Fruit fly (Drosophila melanogaster) whole organism, embryonic: ENCODE data around the gene GramD1B.

Experiments
- BEAF-32 ChIP-seq: fragments of 200-800 bp; sonication (Bioruptor generic); optimal IDR thresholded peaks from 3 replicates; lab custom pipeline; 2017; ENCODE audit warnings: missing biosample characterization, missing genetic modification characterization, mild to moderate bottlenecking, moderate library complexity, missing genetic modification reagents
- CG11695 ChIP-seq: fragments of 200-800 bp; sonication (Bioruptor generic); IDR thresholded peaks from 3 replicates; pipeline ENCODE4 v1.3.6; 2022; ENCODE audit warnings: missing biosample characterization, missing genetic modification characterization
- CG12155 ChIP-seq: fragments of 200-800 bp; sonication (Bioruptor generic); optimal IDR thresholded peaks from 3 replicates; lab custom pipeline; 2016; ENCODE audit warnings: missing biosample characterization, missing genetic modification characterization
- CG13424 ChIP-seq: fragments of 200-800 bp; sonication (Bioruptor generic); optimal IDR thresholded peaks from 2 replicates; lab custom pipeline; 2019; ENCODE audit warnings: missing biosample characterization, mild to moderate bottlenecking, missing genetic modification characterization, moderate library complexity
- CG13624 ChIP-seq: fragments of 200-800 bp; sonication (Bioruptor generic); optimal IDR thresholded peaks from 2 replicates; lab custom pipeline; 2016; ENCODE audit warnings: missing biosample characterization, missing genetic modification characterization
- CG16863 ChIP-seq: fragments of 200-800 bp; sonication (Bioruptor generic); optimal IDR thresholded peaks from 3 replicates; lab custom pipeline; 2016; ENCODE audit warnings: missing biosample characterization, missing genetic modification characterization
- CG17328 ChIP-seq: fragments of 200-800 bp; sonication (Bioruptor generic); IDR thresholded peaks from 2 replicates; pipeline ENCODE4 v1.3.6; 2022; ENCODE audit warnings: missing biosample characterization, missing genetic modification characterization
- CG17568 ChIP-seq: fragments of 200-800 bp; sonication (Bioruptor generic); optimal IDR thresholded peaks from 2 replicates; lab custom pipeline; 2018; ENCODE audit warnings: missing biosample characterization, mild to moderate bottlenecking, missing genetic modification characterization, moderate library complexity
- CG17829 ChIP-seq: fragments of 200-800 bp; optimal IDR thresholded peaks from 2 replicates; lab custom pipeline; 2019; ENCODE audit warnings: missing biosample characterization, mild to moderate bottlenecking, missing genetic modification characterization, moderate library complexity
- CG30020 ChIP-seq: fragments of 200-800 bp; optimal IDR thresholded peaks from 2 replicates; lab custom pipeline; 2019; ENCODE audit warnings: missing biosample characterization, mild to moderate bottlenecking, missing genetic modification characterization, moderate library complexity
- CG3163 ChIP-seq: fragments of 200-800 bp; sonication (Bioruptor generic); optimal IDR thresholded peaks from 3 replicates; lab custom pipeline; 2016; ENCODE audit warnings: missing biosample characterization, missing genetic modification characterization
- CG32532 ChIP-seq: fragments of 200-800 bp; sonication (Bioruptor generic); IDR thresholded peaks from 2 replicates; pipeline ENCODE4 v1.3.6; 2022; ENCODE audit warnings: missing biosample characterization, missing genetic modification characterization
- CG34376 ChIP-seq: fragments of 200-800 bp; sonication (Bioruptor generic); optimal IDR thresholded peaks from 2 replicates; lab custom pipeline; 2018; ENCODE audit warnings: missing biosample characterization, mild to moderate bottlenecking, missing genetic modification characterization
- CG5180 ChIP-seq: fragments of 200-800 bp; sonication (Bioruptor generic); optimal IDR thresholded peaks from 3 replicates; lab custom pipeline; 2017; ENCODE audit warnings: missing biosample characterization, missing genetic modification characterization, mild to moderate bottlenecking, moderate library complexity, missing genetic modification reagents
- CG5245 ChIP-seq: fragments of 200-800 bp; sonication (Bioruptor generic); optimal IDR thresholded peaks from 3 replicates; lab custom pipeline; 2016; ENCODE audit warnings: missing biosample characterization, missing genetic modification characterization
- CG6689 ChIP-seq: fragments of 200-800 bp; sonication (Bioruptor generic); IDR thresholded peaks from 2 replicates; pipeline ENCODE4 v1.3.6; 2022; ENCODE audit warnings: missing biosample characterization, missing genetic modification characterization
- CG7839 ChIP-seq: fragments of 200-800 bp; sonication (Bioruptor generic); optimal IDR thresholded peaks from 3 replicates; lab custom pipeline; 2018; ENCODE audit warnings: missing biosample characterization, mild to moderate bottlenecking, missing genetic modification characterization, moderate library complexity
- Doc2 ChIP-seq: fragments of 200-800 bp; sonication (Bioruptor generic); IDR thresholded peaks from 2 replicates; pipeline ENCODE4 v1.3.6; 2022; ENCODE audit warnings: missing biosample characterization, missing genetic modification characterization
- Dp ChIP-seq: fragments of 200-800 bp; sonication (Bioruptor generic); optimal IDR thresholded peaks from 2 replicates; lab custom pipeline; 2018; ENCODE audit warnings: missing biosample characterization, mild to moderate bottlenecking, missing genetic modification characterization, moderate library complexity
- Eip74EF ChIP-seq, 2 experiments: fragments of 200-800 bp in 1 of 2; fragments of >200 bp in 1 of 2; sonication (Bioruptor generic) in 1 of 2; optimal IDR thresholded peaks; 2 replicates each; lab custom pipeline; 2017 to 2019; ENCODE audit warnings: missing biosample characterization in 2 of 2, missing genetic modification characterization in 2 of 2, mild to moderate bottlenecking in 1 of 2, moderate library complexity in 1 of 2
- Mad ChIP-seq: fragments of 200-800 bp; sonication (Bioruptor generic); optimal IDR thresholded peaks from 2 replicates; lab custom pipeline; 2016; ENCODE audit warnings: missing biosample characterization, missing genetic modification characterization
- Med ChIP-seq: fragments of 200-800 bp; sonication (Bioruptor generic); peaks from one replicate; lab custom pipeline; 2016; ENCODE audit warnings: missing biosample characterization, missing genetic modification characterization, mild to moderate bottlenecking, inconsistent platforms, moderate library complexity
- Mes4 ChIP-seq: fragments of 200-800 bp; sonication (Bioruptor generic); optimal IDR thresholded peaks from 2 replicates; lab custom pipeline; 2016; ENCODE audit warnings: missing biosample characterization, missing genetic modification characterization
- Sry-β ChIP-seq: fragments of 200-800 bp; sonication (Bioruptor generic); optimal IDR thresholded peaks from 2 replicates; lab custom pipeline; 2018; ENCODE audit warnings: missing biosample characterization, mild to moderate bottlenecking, missing genetic modification characterization, moderate library complexity
- TFAM ChIP-seq: fragments of 200-800 bp; sonication (Bioruptor generic); optimal IDR thresholded peaks from 2 replicates; lab custom pipeline; 2017; ENCODE audit warnings: missing biosample characterization, missing genetic modification characterization, inconsistent platforms
- Tbp ChIP-seq: fragments of >200 bp; optimal IDR thresholded peaks from 2 replicates; lab custom pipeline; 2018; ENCODE audit warnings: missing biosample characterization, missing genetic modification characterization
- Xbp1 ChIP-seq: fragments of 200-800 bp; sonication (Bioruptor generic); optimal IDR thresholded peaks from 3 replicates; lab custom pipeline; 2016; ENCODE audit warnings: missing biosample characterization, mild to moderate bottlenecking, missing genetic modification characterization
- Xrp1 ChIP-seq: fragments of 200-800 bp; sonication (Bioruptor generic); IDR thresholded peaks from 2 replicates; pipeline ENCODE4 v1.3.6; 2022; ENCODE audit warnings: missing biosample characterization, missing genetic modification characterization
- amos ChIP-seq: fragments of 200-800 bp; sonication (Bioruptor generic); IDR thresholded peaks from 2 replicates; pipeline ENCODE4 v1.3.6; 2022; ENCODE audit warnings: missing biosample characterization, missing genetic modification characterization; ENCODE audit not compliant: partially characterized antibody
- ap ChIP-seq: fragments of 200-800 bp; sonication (Bioruptor generic); IDR thresholded peaks from 2 replicates; pipeline ENCODE4 v1.3.6; 2022; ENCODE audit warnings: missing biosample characterization, missing genetic modification characterization
- az2 ChIP-seq: fragments of 200-800 bp; sonication (Bioruptor generic); optimal IDR thresholded peaks from 3 replicates; lab custom pipeline; 2016; ENCODE audit warnings: missing biosample characterization, missing genetic modification characterization
- bbx ChIP-seq: fragments of 200-800 bp; sonication (Bioruptor generic); IDR thresholded peaks from 2 replicates; pipeline ENCODE4 v1.3.6; 2022; ENCODE audit warnings: missing biosample characterization, missing genetic modification characterization; ENCODE audit not compliant: partially characterized antibody
- bowl ChIP-seq: fragments of 200-800 bp; sonication (Bioruptor generic); IDR thresholded peaks from 2 replicates; pipeline ENCODE4 v1.3.6; 2022; ENCODE audit warnings: missing biosample characterization, missing genetic modification characterization
- btn ChIP-seq: fragments of 200-800 bp; sonication (Bioruptor generic); optimal IDR thresholded peaks from 2 replicates; lab custom pipeline; 2016; ENCODE audit warnings: missing biosample characterization, missing genetic modification characterization
- dan ChIP-seq: fragments of 200-800 bp; sonication (Bioruptor generic); IDR thresholded peaks from 2 replicates; pipeline ENCODE4 v1.3.6; 2022; ENCODE audit warnings: missing biosample characterization, missing genetic modification characterization
- dpn ChIP-seq, 2 experiments: fragments of 200-800 bp; sonication (Bioruptor generic); optimal IDR thresholded peaks; 3 replicates each; lab custom pipeline; 2016; ENCODE audit warnings: missing biosample characterization in 2 of 2, missing genetic modification characterization in 2 of 2
- dysf ChIP-seq: fragments of 200-800 bp; sonication (Bioruptor generic); IDR thresholded peaks from 3 replicates; pipeline ENCODE4 v1.3.6; 2022; ENCODE audit warnings: missing biosample characterization, missing genetic modification characterization
- klu ChIP-seq: fragments of 200-800 bp; sonication (Bioruptor generic); IDR thresholded peaks from 2 replicates; pipeline ENCODE4 v1.3.6; 2022; ENCODE audit warnings: missing biosample characterization, missing genetic modification characterization
- nau ChIP-seq: fragments of 200-800 bp; sonication (Bioruptor generic); optimal IDR thresholded peaks from 3 replicates; lab custom pipeline; 2017; ENCODE audit warnings: missing biosample characterization, mild to moderate bottlenecking, missing genetic modification characterization, missing genetic modification reagents
- onecut ChIP-seq: fragments of 200-800 bp; sonication (Bioruptor generic); IDR thresholded peaks from 2 replicates; pipeline ENCODE4 v1.3.6; 2022; ENCODE audit warnings: missing biosample characterization, missing genetic modification characterization
- pb ChIP-seq: fragments of 200-800 bp; sonication (Bioruptor generic); optimal IDR thresholded peaks from 3 replicates; lab custom pipeline; 2016; ENCODE audit warnings: missing biosample characterization, missing genetic modification characterization
- peb ChIP-seq: fragments of 200-800 bp; sonication (Bioruptor generic); IDR thresholded peaks from 2 replicates; pipeline ENCODE4 v1.3.6; 2022; ENCODE audit warnings: missing biosample characterization, missing genetic modification characterization
- pros ChIP-seq: fragments of 200-800 bp; sonication (Bioruptor generic); optimal IDR thresholded peaks from 3 replicates; lab custom pipeline; 2019; ENCODE audit warnings: missing biosample characterization, mild to moderate bottlenecking, missing genetic modification characterization, moderate library complexity
- rib ChIP-seq: fragments of 200-800 bp; sonication (Bioruptor generic); IDR thresholded peaks from 2 replicates; pipeline ENCODE4 v1.3.6; 2022; ENCODE audit warnings: missing biosample characterization, missing genetic modification characterization
- slbo ChIP-seq: fragments of 200-800 bp; sonication (Bioruptor generic); IDR thresholded peaks from 2 replicates; pipeline ENCODE4 v1.3.6; 2022; ENCODE audit warnings: missing biosample characterization, missing genetic modification characterization
- stc ChIP-seq: fragments of 200-800 bp; sonication (Bioruptor generic); IDR thresholded peaks from 2 replicates; pipeline ENCODE4 v1.3.6; 2022; ENCODE audit warnings: missing biosample characterization, missing genetic modification characterization
- tna ChIP-seq: fragments of 200-800 bp; sonication (Bioruptor generic); IDR thresholded peaks from 2 replicates; pipeline ENCODE4 v1.3.6; 2022; ENCODE audit warnings: missing biosample characterization, missing genetic modification characterization; ENCODE audit not compliant: partially characterized antibody
- tup ChIP-seq: fragments of 200-800 bp; sonication (Bioruptor generic); optimal IDR thresholded peaks from 2 replicates; lab custom pipeline; 2016; ENCODE audit warnings: missing biosample characterization, mild to moderate bottlenecking, missing genetic modification characterization, moderate library complexity
- vvl ChIP-seq: fragments of 200-800 bp; sonication (Bioruptor generic); IDR thresholded peaks from 2 replicates; pipeline ENCODE4 v1.3.6; 2022; ENCODE audit warnings: missing biosample characterization, missing genetic modification characterization
- wdn ChIP-seq: fragments of 200-800 bp; sonication (Bioruptor generic); IDR thresholded peaks from 2 replicates; pipeline ENCODE4 v1.3.6; 2022; ENCODE audit warnings: missing biosample characterization, missing genetic modification characterization
- wor ChIP-seq: fragments of 200-800 bp; sonication (Bioruptor generic); IDR thresholded peaks from 2 replicates; pipeline ENCODE4 v1.3.6; 2022; ENCODE audit warnings: missing biosample characterization, missing genetic modification characterization
- zfh2 ChIP-seq: fragments of 200-800 bp; sonication (Bioruptor generic); optimal IDR thresholded peaks from 2 replicates; lab custom pipeline; 2016; ENCODE audit warnings: missing biosample characterization, missing genetic modification characterization

Gene GramD1B

DNA sequence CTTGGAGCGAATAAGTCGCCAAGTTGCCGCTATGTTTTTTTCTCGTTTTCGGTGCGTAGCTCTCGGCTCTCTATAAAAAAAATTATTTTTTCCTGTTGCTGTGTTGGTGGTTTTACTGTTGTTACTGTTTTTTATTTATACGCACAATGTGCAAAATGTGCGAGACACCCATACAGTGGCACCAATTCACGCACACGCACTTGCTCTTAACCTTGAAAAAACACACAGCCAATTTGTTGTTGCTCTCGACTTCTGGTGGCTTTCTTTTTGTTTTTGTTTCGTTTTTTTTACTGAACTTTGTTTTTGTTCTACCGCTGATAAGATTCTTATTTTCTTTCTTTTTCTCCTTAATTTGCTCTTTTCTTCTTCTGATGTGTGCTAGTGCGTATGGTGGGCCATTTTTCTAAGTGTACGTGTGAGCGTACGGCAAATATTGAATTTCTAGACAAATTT lies 17.0 kb downstream of the GramD1B start (continued):
- TF ChIP-seq wor (no peak), Eip74EF (GFP tag; optimal IDR thresholded peaks at IDR 0.05; lab: Kevin White, UChicago) (no peak), CG16863 (GFP tag; lab: Kevin White, UChicago) (no peak), peb (GFP tag; lab: Robert Waterston, UW) (no peak), wdn (GFP tag; lab: Robert Waterston, UW) (no peak), CG6689 (GFP tag; lab: Robert Waterston, UW) (no peak), CG17568 (GFP tag; lab: Kevin White, UChicago) (no peak), vvl (GFP tag; lab: Robert Waterston, UW) (no peak; the same call in 1 of the 2 replicates), Dp (GFP tag; lab: Kevin White, UChicago) (no peak), btn (GFP tag; lab: Kevin White, UChicago) (no peak), Xbp1 (GFP tag; lab: Kevin White, UChicago) (no peak), CG5180 (GFP tag; lab: Kevin White, UChicago) (no peak), pros (GFP tag; lab: Kevin White, UChicago) (no peak), klu (GFP tag; lab: Robert Waterston, UW) (0 out of 2 replicates have a peak, but pooled peaks have one; percentile 1), az2 (GFP tag; lab: Kevin White, UChicago) (no peak), onecut (GFP tag; lab: Robert Waterston, UW) (no peak), bbx (GFP tag; lab: Robert Waterston, UW) (no peak), slbo (GFP tag; lab: Robert Waterston, UW) (peak; percentile 63), CG17829 (tag; lab: Kevin White, UChicago) (no peak), TFAM (no peak), zfh2 (GFP tag; lab: Kevin White, UChicago) (peak; percentile 24), BEAF-32 (GFP tag; lab: Kevin White, UChicago) (no peak), tna (no peak), Sry-β (no peak), CG11695 (GFP tag; lab: Robert Waterston, UW) (no peak), pb (GFP tag; lab: Kevin White, UChicago) (no peak), Mes4 (GFP tag; lab: Kevin White, UChicago) (no peak), CG7839 (tag; lab: Kevin White, UChicago) (no peak), dpn (GFP tag; optimal IDR thresholded peaks at IDR 0.05; lab: Kevin White, UChicago) (peak in 1 of 2 experiments; percentile 29), Mad (GFP tag; lab: Kevin White, UChicago) (no peak), nau (no peak), rib (GFP tag; lab: Robert Waterston, UW) (peak; percentile 61; the same call in 1 of the 2 replicates), dysf (GFP tag; lab: Robert Waterston, UW) (no peak; the same call in 2 of the 3 replicates), CG5245 (GFP tag; lab: Kevin White, UChicago) (no peak), CG17328 (GFP tag; lab: Robert Waterston, UW) (no peak), dan (GFP tag; lab: Robert Waterston, UW) (no peak), Doc2 (GFP tag; lab: Robert Waterston, UW) (no peak), tup (GFP tag; lab: Kevin White, UChicago) (no peak), CG3163 (no peak), amos (no peak), stc (no peak), CG30020 (no peak), CG13424 (tag; lab: Kevin White, UChicago) (no peak), CG34376 (GFP tag; lab: Kevin White, UChicago) (peak; percentile 1), CG13624 (GFP tag; lab: Kevin White, UChicago) (peak; percentile 45), bowl (GFP tag; lab: Robert Waterston, UW) (no peak), CG32532 (GFP tag; lab: Robert Waterston, UW) (peak; percentile 59), CG12155 (no peak), ap (GFP tag; lab: Robert Waterston, UW) (no peak), Xrp1 (GFP tag; lab: Robert Waterston, UW) (no peak), Med (peak; percentile 78), Tbp (GFP tag; lab: Kevin White, UChicago) (no peak)
